Worm (Caenorhabditis elegans): ENCODE data around the gene ttll-5.

ttll-5 gene

DNA sequence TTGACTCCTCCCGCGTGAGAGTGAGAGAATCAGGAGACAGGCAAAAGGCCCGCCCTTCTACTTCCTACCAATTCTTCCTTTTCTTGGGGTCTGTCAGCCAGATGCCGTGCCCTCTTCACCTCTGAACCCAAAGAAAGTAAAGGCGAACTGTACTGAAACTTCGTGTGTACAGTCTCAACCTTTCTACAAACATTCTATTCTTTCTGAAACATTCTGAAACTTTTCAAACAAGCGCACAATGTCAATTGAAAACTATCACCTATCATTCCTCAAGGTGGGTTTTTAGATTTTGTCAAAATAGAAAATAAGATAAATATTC is 23.6 kb downstream of the ttll-5 start:
- 0 out of 2 replicates have a peak, but pooled peaks have one; percentile 4 for TF ChIP-seq dmd-6 (GFP tag; IDR thresholded peaks at IDR 0.05)
- peak; percentile 24 for TF ChIP-seq aha-1 (tag)
- TF ChIP-seq unc-62 (GFP tag; optimal IDR thresholded peaks at IDR 0.05 in 1 of 2), result peak in 1 of 2 experiments; percentile 93
- no peak for TF ChIP-seq unc-62 (tag; optimal IDR thresholded peaks at IDR 0.05)
- TF ChIP-seq zip-2 (tag; optimal IDR thresholded peaks at IDR 0.05), result no peak
- peak; percentile 11 for TF ChIP-seq ama-1 (optimal IDR thresholded peaks at IDR 0.05)
- TF ChIP-seq ctbp-1 (GFP tag; IDR thresholded peaks at IDR 0.05), result 0 out of 2 replicates have a peak, but pooled peaks have one; percentile 10
- TF ChIP-seq madf-5 (GFP tag; IDR thresholded peaks at IDR 0.05), result no peak
- no peak for TF ChIP-seq daf-16 (GFP tag; optimal IDR thresholded peaks at IDR 0.05)
- TF ChIP-seq daf-16 (tag; optimal IDR thresholded peaks at IDR 0.05), result no peak
- no peak for TF ChIP-seq php-3 (GFP tag; IDR thresholded peaks at IDR 0.05)

DNA sequence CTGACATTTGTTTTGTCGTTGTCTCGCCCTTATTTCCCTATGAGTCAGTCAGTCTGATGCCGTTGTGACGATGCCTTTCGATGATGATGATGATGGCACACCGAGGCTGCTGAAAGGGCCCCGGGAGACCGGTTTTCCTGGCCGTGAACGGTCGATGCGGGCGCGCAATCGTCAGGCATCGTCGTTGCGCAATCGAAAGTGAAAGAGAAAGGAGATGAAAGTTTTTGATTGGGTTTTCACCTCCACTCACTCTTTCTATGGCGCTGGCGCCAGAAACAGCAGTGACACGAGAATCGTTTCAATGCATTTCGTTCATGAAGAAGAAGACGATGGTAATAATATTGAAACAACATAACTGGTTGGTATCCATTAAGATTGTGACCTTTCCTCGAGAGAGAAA is 24.1 kb downstream of the ttll-5 start:
- TF ChIP-seq mep-1 (tag; optimal IDR thresholded peaks at IDR 0.05) (peak; percentile 25), nhr-41 (GFP tag; IDR thresholded peaks at IDR 0.05) (no peak), mxl-3 (GFP tag; optimal IDR thresholded peaks at IDR 0.05) (peak; percentile 62), nhr-77 (tag; optimal IDR thresholded peaks at IDR 0.05) (no peak), ama-1 (optimal IDR thresholded peaks at IDR 0.05) (peak; percentile 64), hlh-11 (tag; optimal IDR thresholded peaks at IDR 0.05) (peak; percentile 74), lir-3 (tag; optimal IDR thresholded peaks at IDR 0.05) (no peak), hmg-1.1 (GFP tag; IDR thresholded peaks at IDR 0.05) (peak; percentile 34; the same call in 1 of the 2 replicates), aha-1 (tag) (peak; percentile 69), mdt-29 (GFP tag; IDR thresholded peaks at IDR 0.05) (peak; percentile 31; the same call in 1 of the 2 replicates), hlh-30 (tag; optimal IDR thresholded peaks at IDR 0.05; ENCODE audit: insufficient read depth) (peak; percentile 36), mdl-1 (tag; optimal IDR thresholded peaks at IDR 0.05) (peak in 1 of 2 experiments; percentile 70), unc-62 (GFP tag; optimal IDR thresholded peaks at IDR 0.05 in 1 of 2) (peak in 1 of 2 experiments; percentile 62), unc-62 (tag; optimal IDR thresholded peaks at IDR 0.05) (no peak), mes-2 (tag; optimal IDR thresholded peaks at IDR 0.05; ENCODE audit: poor library complexity, severe bottlenecking) (peak; percentile 33), rbr-2 (tag; optimal IDR thresholded peaks at IDR 0.05) (peak; percentile 18), spr-1 (tag; optimal IDR thresholded peaks at IDR 0.05) (no peak), cey-2 (tag; optimal IDR thresholded peaks at IDR 0.05; ENCODE audit: borderline replicate concordance, insufficient read depth) (no peak), lin-38 (GFP tag; IDR thresholded peaks at IDR 0.05) (0 out of 2 replicates have a peak, but pooled peaks have one; percentile 16), nhr-28 (tag; optimal IDR thresholded peaks at IDR 0.05) (peak; percentile 58), lin-13 (GFP tag; optimal IDR thresholded peaks at IDR 0.05) (no peak), arid-1 (GFP tag; conservative IDR thresholded peaks at IDR 0.05) (0 out of 2 replicates have a peak, but pooled peaks have one; percentile 18), egl-43 (GFP tag; IDR thresholded peaks at IDR 0.05) (peak; percentile 72; the same call in 1 of the 2 replicates), lsy-2 (tag; optimal IDR thresholded peaks at IDR 0.05) (no peak), T26A8.4 (GFP tag; IDR thresholded peaks at IDR 0.05) (0 out of 2 replicates have a peak, but pooled peaks have one; percentile 33), madf-5 (GFP tag; IDR thresholded peaks at IDR 0.05) (peak; percentile 57 to 69; a peak in 3 of 4 replicates), set-16 (GFP tag; IDR thresholded peaks at IDR 0.05) (peak; percentile 70), R02D3.7 (tag; optimal IDR thresholded peaks at IDR 0.05) (no peak), lim-7 (GFP tag; IDR thresholded peaks at IDR 0.05) (peak; percentile 42; the same call in 1 of the 2 replicates), php-3 (GFP tag; IDR thresholded peaks at IDR 0.05) (no peak), Y75B8A.6 (GFP tag; IDR thresholded peaks at IDR 0.05) (0 out of 2 replicates have a peak, but pooled peaks have one; percentile 35), nhr-25 (tag; optimal IDR thresholded peaks at IDR 0.05; ENCODE audit: borderline replicate concordance, insufficient read depth) (peak; percentile 87), lin-29 (GFP tag; IDR thresholded peaks at IDR 0.05) (0 out of 2 replicates have a peak, but pooled peaks have one; percentile 25)
